Worm (Caenorhabditis elegans) whole organism, L4 larva: ENCODE measurements around the gene K12H6.5.

Source experiments
- Y5F2A.4 ChIP-seq: fragments of 200-800 bp; sonication (Bioruptor generic); optimal IDR thresholded peaks from 2 replicates; lab custom pipeline; 2018; ENCODE audit warnings: mild to moderate bottlenecking, missing genetic modification characterization, missing compliant biosample characterization
- ama-1 ChIP-seq: fragments of 150-350 bp; optimal IDR thresholded peaks from 2 replicates; lab custom pipeline; 2014; ENCODE audit warnings: inconsistent platforms, mixed read lengths
- ceh-82 ChIP-seq: sonication (generic microtip); optimal IDR thresholded peaks from 2 replicates; lab custom pipeline; 2017; ENCODE audit warnings: missing biosample characterization, missing genetic modification characterization
- egl-27 ChIP-seq: sonication (generic microtip); optimal IDR thresholded peaks from 3 replicates; lab custom pipeline; 2017; ENCODE audit warnings: missing biosample characterization, missing genetic modification reagents, missing genetic modification characterization
- hif-1 ChIP-seq, 2 experiments: sonication (generic microtip); optimal IDR thresholded peaks; 2 replicates each; lab custom pipeline; 2016 to 2017; ENCODE audit warnings: missing compliant biosample characterization in 2 of 2, missing genetic modification characterization in 2 of 2, missing genetic modification reagents in 2 of 2, missing genotype in 2 of 2, mild to moderate bottlenecking in 1 of 2
- hlh-11 ChIP-seq: fragments of 200-800 bp; sonication (Bioruptor generic); optimal IDR thresholded peaks from 2 replicates; lab custom pipeline; 2018; ENCODE audit warnings: mild to moderate bottlenecking, missing genetic modification characterization, missing compliant biosample characterization
- jun-1 ChIP-seq: fragments of 150-350 bp; optimal IDR thresholded peaks from 2 replicates; lab custom pipeline; 2014; ENCODE audit warnings: missing biosample characterization, missing genetic modification reagents, missing genetic modification characterization
- lin-13 ChIP-seq: fragments of 150-350 bp; optimal IDR thresholded peaks from 2 replicates; lab custom pipeline; 2014; ENCODE audit warnings: missing biosample characterization, missing genetic modification reagents, missing genetic modification characterization
- nhr-11 ChIP-seq: fragments of 150-350 bp; optimal IDR thresholded peaks from 2 replicates; lab custom pipeline; 2014; ENCODE audit warnings: missing biosample characterization, missing genetic modification characterization
- nhr-76 ChIP-seq: fragments of 150-350 bp; optimal IDR thresholded peaks from 2 replicates; lab custom pipeline; 2014; ENCODE audit warnings: missing biosample characterization, missing genetic modification characterization
- sdz-12 ChIP-seq: fragments of 200-800 bp; sonication (Bioruptor generic); optimal IDR thresholded peaks from 2 replicates; lab custom pipeline; 2018; ENCODE audit warnings: mild to moderate bottlenecking, missing genetic modification characterization, missing compliant biosample characterization
- ztf-11 ChIP-seq: fragments of 150-350 bp; optimal IDR thresholded peaks from 2 replicates; lab custom pipeline; 2014; ENCODE audit warnings: missing biosample characterization, missing genetic modification characterization

- TF ChIP-seq ama-1 (lab: Kevin White, UChicago) (no peak), ztf-11 (no peak), nhr-11 (no peak), Y5F2A.4 (GFP tag; lab: Kevin White, UChicago) (no peak), sdz-12 (GFP tag; lab: Kevin White, UChicago) (no peak), egl-27 (tag; lab: Kevin White, UChicago) (no peak), nhr-76 (tag; lab: Kevin White, UChicago) (no peak), ceh-82 (no peak), hif-1 (tag; optimal IDR thresholded peaks at IDR 0.05; lab: Kevin White, UChicago) (peak in 1 of 2 experiments; percentile 14), hlh-11 (tag; lab: Kevin White, UChicago) (peak; percentile 93), lin-13 (GFP tag; lab: Kevin White, UChicago) (peak; percentile 6), jun-1 (peak; percentile 22)
Observed at ce11 chrII:2800550-2801233, 25.3 kb downstream of the K12H6.5 start, which contains the start of gene nhr-119.
